Worm (Caenorhabditis elegans): ENCODE results near the gene T01D3.1.

DNA sequence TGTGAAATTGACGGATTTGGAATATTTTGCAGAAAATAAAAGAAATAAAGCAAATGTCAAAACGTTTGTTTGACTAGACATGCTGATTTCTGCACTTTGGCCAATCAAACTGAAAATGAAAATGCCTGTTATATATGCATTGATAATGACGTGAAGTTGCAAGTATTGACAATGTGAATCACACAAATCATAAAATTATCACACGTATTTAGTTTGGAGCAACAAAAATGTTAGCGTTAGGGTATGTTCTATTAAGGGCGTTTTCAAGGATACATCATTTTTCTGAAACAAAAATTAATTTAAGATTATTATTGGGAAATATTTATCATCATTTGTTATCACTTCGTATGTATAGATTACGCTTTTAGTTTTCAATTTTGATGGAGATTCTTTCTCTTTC lies 62.1 kb downstream of the T01D3.1 start, which contains the start of gene cld-9:
- no peak for TF ChIP-seq ama-1 (optimal IDR thresholded peaks at IDR 0.05)
- TF ChIP-seq ceh-13 (GFP tag; optimal IDR thresholded peaks at IDR 0.05), result no peak
- no peak for TF ChIP-seq tbx-37 (GFP tag; conservative IDR thresholded peaks at IDR 0.05)
- no peak for TF ChIP-seq B0310.2 (tag; optimal IDR thresholded peaks at IDR 0.05)
- no peak for TF ChIP-seq ets-7 (tag; optimal IDR thresholded peaks at IDR 0.05)
- TF ChIP-seq pes-1 (GFP tag; IDR thresholded peaks at IDR 0.05), result no peak
- no peak for TF ChIP-seq hmbx-1 (tag; optimal IDR thresholded peaks at IDR 0.05)
- no peak for TF ChIP-seq sea-1 (GFP tag; conservative IDR thresholded peaks at IDR 0.05)
- TF ChIP-seq tra-4 (tag; optimal IDR thresholded peaks at IDR 0.05), result no peak
- no peak for TF ChIP-seq ceh-36 (tag; optimal IDR thresholded peaks at IDR 0.05)
- no peak for TF ChIP-seq hmg-4 (GFP tag; optimal IDR thresholded peaks at IDR 0.05)

All from whole organism, early embryonic.